Fruit fly (Drosophila melanogaster): ENCODE data around the gene mRNA-cap.

Gene mRNA-cap

DNA sequence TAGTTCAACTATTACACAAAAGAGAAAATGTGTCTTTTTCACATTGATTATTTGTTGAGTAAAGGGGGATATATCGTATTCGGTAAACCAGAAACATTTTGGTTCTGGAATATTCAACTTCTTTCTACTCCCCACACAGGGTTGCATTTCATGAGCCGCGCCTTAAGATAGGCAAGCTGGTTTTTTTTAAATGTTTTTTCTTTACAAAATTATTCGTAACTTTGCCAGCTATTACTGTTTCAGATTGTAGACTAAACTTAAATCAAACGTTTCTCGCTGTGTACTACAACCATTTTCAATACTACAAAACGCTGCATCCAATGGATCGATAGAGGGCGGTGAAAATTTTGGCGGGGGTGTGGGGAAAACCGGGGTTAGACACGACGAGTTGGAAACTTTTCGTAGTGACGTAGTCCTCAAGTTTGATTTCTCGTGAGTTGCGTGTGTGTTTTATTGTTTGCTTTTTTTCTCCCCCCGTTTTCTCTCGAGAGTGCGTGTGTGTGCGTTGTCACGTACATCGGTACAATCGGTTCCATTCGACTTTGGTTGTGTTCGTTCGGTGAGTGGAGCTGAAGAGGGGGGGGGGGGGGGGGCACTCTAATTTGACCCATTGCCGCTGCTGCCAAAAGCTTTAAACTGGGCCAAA lies 29.0 kb downstream of the mRNA-cap start (continued):
- TF ChIP-seq CG16779 (GFP tag; IDR thresholded peaks at IDR 0.05) (no peak), luna (GFP tag; optimal IDR thresholded peaks at IDR 0.05) (no peak), abd-A (tag; optimal IDR thresholded peaks at IDR 0.05) (peak; percentile 53), stwl (tag; optimal IDR thresholded peaks at IDR 0.05) (peak; percentile 55), Antp (GFP tag; optimal IDR thresholded peaks at IDR 0.05) (peak; percentile 22), aop (GFP tag; IDR thresholded peaks at IDR 0.05) (no peak), CG8290 (GFP tag; optimal IDR thresholded peaks at IDR 0.05) (peak; percentile 88), CG8290 (tag; optimal IDR thresholded peaks at IDR 0.05) (peak; percentile 21 to 67), CG7963 (GFP tag; IDR thresholded peaks at IDR 0.05; ENCODE audit: partially characterized antibody) (no peak), Hr39 (optimal IDR thresholded peaks at IDR 0.05) (no peak), amos (GFP tag; IDR thresholded peaks at IDR 0.05; ENCODE audit: partially characterized antibody) (no peak), Trl (optimal IDR thresholded peaks at IDR 0.05) (no peak), Trl (GFP tag; optimal IDR thresholded peaks at IDR 0.05) (peak; percentile 16), row (GFP tag; IDR thresholded peaks at IDR 0.05) (peak; percentile 59), Doc3 (GFP tag; IDR thresholded peaks at IDR 0.05; ENCODE audit: partially characterized antibody) (no peak), vfl (GFP tag; optimal IDR thresholded peaks at IDR 0.05) (no peak), CG10565 (GFP tag; optimal IDR thresholded peaks at IDR 0.05) (no peak), tx (GFP tag; optimal IDR thresholded peaks at IDR 0.05) (peak; percentile 15), Dek (tag; optimal IDR thresholded peaks at IDR 0.05) (peak; percentile 24), grau (tag; optimal IDR thresholded peaks at IDR 0.05) (peak; percentile 40), z (GFP tag; IDR thresholded peaks at IDR 0.05) (no peak), E2f2 (GFP tag; IDR thresholded peaks at IDR 0.05) (peak; percentile 29; the same call in 1 of the 2 replicates), Scr (GFP tag; IDR thresholded peaks at IDR 0.05; ENCODE audit: partially characterized antibody) (no peak), CG18599 (GFP tag; optimal IDR thresholded peaks at IDR 0.05) (peak; percentile 28), fru (optimal IDR thresholded peaks at IDR 0.05) (no peak), sug (tag; optimal IDR thresholded peaks at IDR 0.05) (peak; percentile 14), ap (GFP tag; IDR thresholded peaks at IDR 0.05) (no peak), p53 (GFP tag; optimal IDR thresholded peaks at IDR 0.05) (no peak), CG8478 (optimal IDR thresholded peaks at IDR 0.05) (no peak), Opbp (GFP tag; IDR thresholded peaks at IDR 0.05; ENCODE audit: partially characterized antibody) (no peak), dan (GFP tag; IDR thresholded peaks at IDR 0.05) (no peak), CG3407 (GFP tag; optimal IDR thresholded peaks at IDR 0.05) (peak; percentile 24), CG31388 (GFP tag; optimal IDR thresholded peaks at IDR 0.05) (no peak), Gug (GFP tag; IDR thresholded peaks at IDR 0.05) (no peak), her (GFP tag; optimal IDR thresholded peaks at IDR 0.05) (no peak), pb (GFP tag; optimal IDR thresholded peaks at IDR 0.05) (no peak), insv (GFP tag; optimal IDR thresholded peaks at IDR 0.05) (no peak), chm (GFP tag; IDR thresholded peaks at IDR 0.05) (no peak), seq (GFP tag; IDR thresholded peaks at IDR 0.05) (peak; percentile 45; the same call in 1 of the 2 replicates), tap (tag; optimal IDR thresholded peaks at IDR 0.05) (peak; percentile 22), trh (GFP tag; optimal IDR thresholded peaks at IDR 0.05) (no peak), CG17912 (GFP tag; optimal IDR thresholded peaks at IDR 0.05) (no peak), CG30403 (GFP tag; optimal IDR thresholded peaks at IDR 0.05) (peak; percentile 47), ems (GFP tag; optimal IDR thresholded peaks at IDR 0.05) (no peak), Myb (GFP tag; optimal IDR thresholded peaks at IDR 0.05) (peak; percentile 25), Xrp1 (GFP tag; IDR thresholded peaks at IDR 0.05) (peak; percentile 55), pum (GFP tag; optimal IDR thresholded peaks at IDR 0.05) (peak; percentile 8), CG43689 (GFP tag; IDR thresholded peaks at IDR 0.05) (no peak), Sox102F (GFP tag; optimal IDR thresholded peaks at IDR 0.05) (peak; percentile 51), onecut (GFP tag; IDR thresholded peaks at IDR 0.05) (peak; percentile 89), CG9727 (GFP tag; optimal IDR thresholded peaks at IDR 0.05) (peak; percentile 4), Drgx (GFP tag; IDR thresholded peaks at IDR 0.05) (peak; percentile 43), CG2889 (GFP tag; IDR thresholded peaks at IDR 0.05) (no peak)
